Fruit fly (Drosophila melanogaster) whole organism, prepupa: ENCODE measurements around the gene bsf.

ENCODE experiments used
- CG11902 ChIP-seq: fragments of 200-800 bp; sonication (Bioruptor generic); optimal IDR thresholded peaks from 3 replicates; lab custom pipeline; 2016; ENCODE audit warnings: missing biosample characterization, missing genetic modification characterization
- CG15336 ChIP-seq: fragments of 200-800 bp; sonication (Bioruptor generic); IDR thresholded peaks from 2 replicates; pipeline ENCODE4 v1.3.6; 2022; ENCODE audit warnings: missing biosample characterization, missing genetic modification characterization
- CG1621 ChIP-seq: fragments of 200-800 bp; sonication (Bioruptor generic); optimal IDR thresholded peaks from 3 replicates; lab custom pipeline; 2018; ENCODE audit warnings: missing biosample characterization, mild to moderate bottlenecking, missing genetic modification characterization
- CG16779 ChIP-seq: fragments of 200-800 bp; sonication (Bioruptor generic); optimal IDR thresholded peaks from 3 replicates; lab custom pipeline; 2017; ENCODE audit warnings: missing biosample characterization, mild to moderate bottlenecking, missing genetic modification characterization
- Eip75B ChIP-seq: fragments of 200-800 bp; sonication (Bioruptor generic); optimal IDR thresholded peaks from 3 replicates; lab custom pipeline; 2016; ENCODE audit warnings: missing biosample characterization, missing genetic modification characterization
- Eip93F ChIP-seq: fragments of 200-800 bp; sonication (Bioruptor generic); optimal IDR thresholded peaks from 2 replicates; lab custom pipeline; 2016; ENCODE audit warnings: missing biosample characterization, mild to moderate bottlenecking, missing genetic modification characterization
- Gug ChIP-seq: fragments of 200-800 bp; sonication (Bioruptor generic); IDR thresholded peaks from 2 replicates; pipeline ENCODE4 v1.3.6; 2022; ENCODE audit warnings: missing biosample characterization, missing genetic modification characterization
- OdsH ChIP-seq: fragments of 200-800 bp; sonication (Bioruptor generic); optimal IDR thresholded peaks from 3 replicates; lab custom pipeline; 2016; ENCODE audit warnings: missing biosample characterization, missing genetic modification characterization
- acj6 ChIP-seq: fragments of 200-800 bp; sonication (Bioruptor generic); optimal IDR thresholded peaks from 3 replicates; lab custom pipeline; 2016; ENCODE audit warnings: missing biosample characterization, missing genetic modification characterization

- no peak for TF ChIP-seq OdsH
- no peak for TF ChIP-seq Eip93F (GFP tag; lab: Kevin White, UChicago)
- TF ChIP-seq Eip75B (GFP tag; lab: Kevin White, UChicago): no peak
- TF ChIP-seq CG16779 (tag; lab: Kevin White, UChicago): no peak
- no peak for TF ChIP-seq Gug (GFP tag; lab: Robert Waterston, UW)
- no peak for TF ChIP-seq CG11902 (GFP tag; lab: Kevin White, UChicago)
- no peak for TF ChIP-seq CG1621
- TF ChIP-seq CG15336 (GFP tag; lab: Robert Waterston, UW): no peak
- no peak for TF ChIP-seq acj6 (GFP tag; lab: Kevin White, UChicago)
These were observed 24.3 kb upstream of the bsf start for dm6 chr2L:18478509-18479176.
